Worm (Caenorhabditis elegans) whole organism, L4 larva: ENCODE measurements around the gene F26F12.2.

Source experiments
- R02D3.7 ChIP-seq: fragments of 150-350 bp; sonication (generic microtip); optimal IDR thresholded peaks from 3 replicates; lab custom pipeline; 2014; ENCODE audit warnings: missing biosample characterization, missing genetic modification characterization
- ZK546.5 ChIP-seq, 2 experiments: sonication (generic microtip); optimal IDR thresholded peaks; 2 replicates each; lab custom pipeline; 2017; ENCODE audit warnings: missing biosample characterization in 2 of 2, missing genetic modification characterization in 2 of 2
- daf-16 ChIP-seq, 3 experiments: sonication (generic microtip); optimal IDR thresholded peaks; 2 replicates each; lab custom pipeline; 2016 to 2017; ENCODE audit warnings: missing genetic modification characterization in 3 of 3, missing genetic modification reagents in 3 of 3, mild to moderate bottlenecking in 2 of 3, missing compliant biosample characterization in 2 of 3, missing biosample characterization in 1 of 3, moderate library complexity in 1 of 3

DNA sequence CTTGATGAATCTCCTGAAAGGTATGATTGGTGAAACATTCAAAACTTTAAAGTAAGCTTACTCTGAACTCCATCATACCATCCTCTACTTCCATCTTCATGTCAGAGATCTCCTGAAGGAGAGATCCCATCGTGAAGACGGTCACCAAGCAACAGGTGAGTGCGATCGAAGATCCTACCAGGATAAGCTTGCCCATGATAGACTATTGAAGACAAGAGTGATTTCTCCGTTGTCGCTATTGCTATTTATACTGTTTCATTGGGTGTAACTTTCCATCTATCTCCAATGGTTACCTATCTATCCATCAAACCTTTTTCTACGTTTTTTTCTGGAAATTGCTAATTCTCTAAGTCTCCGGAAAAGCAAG lies 1.8 kb downstream of the F26F12.2 start, which contains the start of gene col-140:
- no peak for TF ChIP-seq ZK546.5 (tag; optimal IDR thresholded peaks at IDR 0.05; lab: Kevin White, UChicago)
- no peak for TF ChIP-seq R02D3.7 (tag; lab: Kevin White, UChicago)
- no peak for TF ChIP-seq daf-16 (GFP tag; optimal IDR thresholded peaks at IDR 0.05; lab: Kevin White, UChicago)
- no peak for TF ChIP-seq daf-16 (tag; optimal IDR thresholded peaks at IDR 0.05; lab: Kevin White, UChicago)
